Worm (Caenorhabditis elegans): ENCODE results near the gene pdha-1.

The pdha-1 gene

DNA sequence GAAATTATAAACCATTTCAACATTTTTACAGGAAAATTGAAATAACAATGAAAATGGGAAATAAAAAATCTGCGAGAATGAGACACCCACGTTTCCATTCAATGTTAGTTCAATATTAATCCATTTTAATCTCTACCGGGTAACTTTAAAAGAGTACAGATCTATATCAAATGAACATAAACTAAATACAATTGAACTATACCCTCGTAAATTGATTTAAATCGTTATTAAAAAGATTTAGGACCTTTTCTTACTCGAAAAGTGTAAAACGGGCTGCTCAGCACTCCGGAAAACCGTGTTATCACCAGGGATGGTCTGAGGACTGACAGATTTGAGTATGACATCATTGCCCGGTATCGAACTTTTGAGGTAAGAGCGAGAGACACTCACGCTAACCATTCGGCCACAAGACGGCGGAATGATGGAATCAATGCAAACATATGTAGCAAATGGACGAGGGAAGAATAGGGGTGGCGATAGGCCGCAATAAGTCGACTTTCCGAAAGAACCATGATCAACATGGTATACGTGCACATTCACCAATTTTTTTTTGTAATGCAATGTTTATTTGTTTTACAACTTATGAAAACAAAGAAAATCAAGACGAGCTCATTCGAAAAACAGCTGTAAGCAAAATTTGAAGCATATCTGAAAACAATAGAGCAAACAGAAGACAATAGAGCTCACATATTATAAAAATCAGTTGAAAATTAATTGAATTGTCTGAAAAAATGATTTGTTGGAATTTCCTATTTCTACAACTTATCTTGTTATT lies 41.0 kb downstream of the pdha-1 start, which contains the start of the genes chst-1 and C41C4.9 (continued):
- TF ChIP-seq spr-3 (GFP tag; optimal IDR thresholded peaks at IDR 0.05) (peak; percentile 86), ceh-28 (tag; optimal IDR thresholded peaks at IDR 0.05) (no peak), nhr-237 (tag; optimal IDR thresholded peaks at IDR 0.05) (no peak), Y48G9A.11 (GFP tag; IDR thresholded peaks at IDR 0.05) (peak; percentile 84; the same call in 1 of the 2 replicates), unc-130 (GFP tag; optimal IDR thresholded peaks at IDR 0.05) (peak; percentile 83), nhr-42 (GFP tag; IDR thresholded peaks at IDR 0.05) (no peak; the same call in none of the 2 replicates), nhr-111 (GFP tag; optimal IDR thresholded peaks at IDR 0.05) (peak; percentile 88), madf-5 (GFP tag; IDR thresholded peaks at IDR 0.05) (peak; percentile 89 to 91; a peak in 3 of 4 replicates), skn-1 (tag; optimal IDR thresholded peaks at IDR 0.05) (no peak), saeg-2 (GFP tag; IDR thresholded peaks at IDR 0.05) (no peak; the same call in 1 of the 2 replicates), F37D6.2 (tag; optimal IDR thresholded peaks at IDR 0.05) (peak; percentile 33), T26A8.4 (GFP tag; IDR thresholded peaks at IDR 0.05) (peak; percentile 91), dmd-8 (GFP tag; IDR thresholded peaks at IDR 0.05) (peak; percentile 99), Y5F2A.4 (GFP tag; optimal IDR thresholded peaks at IDR 0.05) (peak; percentile 86), sdz-12 (GFP tag; optimal IDR thresholded peaks at IDR 0.05) (peak; percentile 77), ceh-32 (tag; optimal IDR thresholded peaks at IDR 0.05; ENCODE audit: poor library complexity) (no peak)

- no peak for TF ChIP-seq madf-9 (GFP tag; conservative IDR thresholded peaks at IDR 0.05)
- TF ChIP-seq nhr-77 (tag; optimal IDR thresholded peaks at IDR 0.05) = no peak
Measured at ce11 chrII:8112063-8112462, 46.0 kb downstream of the pdha-1 start, which contains the start of gene lron-4. lron-4 (minus strand) TSS chrII:8112163.

DNA sequence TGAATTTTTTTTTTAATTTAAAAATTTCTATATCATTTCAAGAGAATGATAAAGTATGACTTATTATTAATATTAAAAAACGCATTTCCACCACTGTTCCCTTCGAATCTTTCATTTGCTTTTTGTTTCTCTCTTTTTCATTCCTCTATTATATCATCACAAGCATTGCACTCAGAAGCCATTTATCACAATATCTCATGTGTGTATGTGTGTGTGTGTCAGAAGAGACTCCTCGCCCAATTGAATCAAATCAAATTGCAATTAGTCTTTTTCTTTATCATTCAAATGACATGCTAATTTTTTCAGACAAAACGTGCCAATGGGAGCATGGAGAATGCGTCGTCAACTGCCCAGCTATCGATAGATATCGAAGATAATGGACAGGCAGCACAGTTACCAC lies 50.1 kb downstream of the pdha-1 start, which contains the start of gene unc-105:
TSS of gene unc-105 (plus strand) at position 301 of the 400 bp plus-strand sequence.
- no peak for TF ChIP-seq mxl-3 (GFP tag; optimal IDR thresholded peaks at IDR 0.05)
- TF ChIP-seq daf-19 (GFP tag; conservative IDR thresholded peaks at IDR 0.05) = no peak
- no peak for TF ChIP-seq ztf-7 (tag; optimal IDR thresholded peaks at IDR 0.05)
- no peak for TF ChIP-seq gei-8 (GFP tag; optimal IDR thresholded peaks at IDR 0.05)
- TF ChIP-seq lin-29 (GFP tag; IDR thresholded peaks at IDR 0.05) = no peak
- TF ChIP-seq T20F7.1 (GFP tag; optimal IDR thresholded peaks at IDR 0.05) = no peak
- no peak for TF ChIP-seq nhr-11 (tag; optimal IDR thresholded peaks at IDR 0.05)
- TF ChIP-seq dve-1 (tag; optimal IDR thresholded peaks at IDR 0.05; ENCODE audit: insufficient read depth) = no peak
- TF ChIP-seq lin-1 (GFP tag; IDR thresholded peaks at IDR 0.05) = no peak
- TF ChIP-seq R02D3.7 (tag; optimal IDR thresholded peaks at IDR 0.05) = no peak
- no peak for TF ChIP-seq nhr-42 (GFP tag; IDR thresholded peaks at IDR 0.05)
- TF ChIP-seq lim-7 (GFP tag; IDR thresholded peaks at IDR 0.05) = no peak
- TF ChIP-seq spr-3 (GFP tag; optimal IDR thresholded peaks at IDR 0.05) = no peak
- no peak for TF ChIP-seq nhr-111 (GFP tag; optimal IDR thresholded peaks at IDR 0.05)
- no peak for TF ChIP-seq ztf-11 (tag; optimal IDR thresholded peaks at IDR 0.05)
- TF ChIP-seq madf-5 (GFP tag; IDR thresholded peaks at IDR 0.05) = no peak
- no peak for TF ChIP-seq nhr-25 (tag; optimal IDR thresholded peaks at IDR 0.05; ENCODE audit: borderline replicate concordance, insufficient read depth)
- TF ChIP-seq snpc-1.2 (GFP tag; IDR thresholded peaks at IDR 0.05) = no peak

DNA sequence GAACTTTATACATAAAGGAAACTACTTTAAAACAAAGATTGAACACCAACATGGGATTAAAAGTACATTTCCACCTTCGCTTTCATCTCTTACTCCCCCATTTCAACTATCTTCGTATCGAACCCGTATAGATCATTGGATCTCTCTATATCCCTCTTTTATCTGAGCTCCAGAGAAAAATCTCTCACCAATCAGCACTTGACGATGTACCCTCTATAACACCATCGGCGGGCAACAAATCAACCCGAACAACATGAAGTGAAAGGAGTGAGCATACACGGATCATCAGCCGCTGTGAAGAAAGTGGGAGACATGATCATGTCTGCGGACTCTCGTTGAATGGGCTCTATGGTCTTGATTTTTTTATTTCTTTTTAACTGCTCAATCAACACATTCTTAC lies 51.3 kb downstream of the pdha-1 start:
- TF ChIP-seq daf-16 (GFP tag; optimal IDR thresholded peaks at IDR 0.05) = peak in 1 of 2 experiments; percentile 6
- no peak for TF ChIP-seq daf-16 (tag; optimal IDR thresholded peaks at IDR 0.05)
- no peak for TF ChIP-seq lsy-2 (tag; optimal IDR thresholded peaks at IDR 0.05)
- TF ChIP-seq zfp-2 (tag; optimal IDR thresholded peaks at IDR 0.05) = no peak
- no peak for TF ChIP-seq nhr-111 (GFP tag; optimal IDR thresholded peaks at IDR 0.05)
